Worm (Caenorhabditis elegans): ENCODE measurements around the gene cal-3.

cal-3 gene

DNA sequence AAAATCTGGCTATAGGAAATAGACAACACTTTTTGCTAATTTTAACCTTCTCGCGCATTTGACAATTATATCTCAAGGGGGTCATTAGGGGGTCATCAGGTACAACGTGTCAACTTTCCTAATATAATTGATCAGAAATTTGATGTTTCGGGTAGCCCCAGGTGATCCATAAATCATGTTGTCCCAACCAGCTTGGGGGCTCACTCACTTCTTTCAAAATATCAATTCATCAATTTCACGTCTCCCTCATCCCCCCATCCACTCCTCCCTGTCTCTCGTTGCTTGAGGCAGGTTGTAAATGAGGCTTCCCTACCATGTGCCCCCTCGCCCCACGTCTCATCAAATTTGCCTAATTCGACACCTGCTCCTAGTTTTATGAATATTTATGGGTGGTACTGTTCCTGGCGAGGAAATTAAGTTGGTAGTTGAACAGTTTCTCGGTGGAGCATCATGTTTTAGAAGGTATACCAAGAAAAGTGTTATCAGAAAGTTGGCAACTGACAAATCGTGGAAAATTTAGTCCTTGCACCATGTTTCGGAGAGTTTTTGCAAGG, 23.1 kb upstream of the cal-3 start:
- TF ChIP-seq W03F9.2 (tag; optimal IDR thresholded peaks at IDR 0.05) = no peak
- no peak for TF ChIP-seq dao-5 (tag; optimal IDR thresholded peaks at IDR 0.05)
- TF ChIP-seq him-1 (tag; optimal IDR thresholded peaks at IDR 0.05) = no peak

DNA sequence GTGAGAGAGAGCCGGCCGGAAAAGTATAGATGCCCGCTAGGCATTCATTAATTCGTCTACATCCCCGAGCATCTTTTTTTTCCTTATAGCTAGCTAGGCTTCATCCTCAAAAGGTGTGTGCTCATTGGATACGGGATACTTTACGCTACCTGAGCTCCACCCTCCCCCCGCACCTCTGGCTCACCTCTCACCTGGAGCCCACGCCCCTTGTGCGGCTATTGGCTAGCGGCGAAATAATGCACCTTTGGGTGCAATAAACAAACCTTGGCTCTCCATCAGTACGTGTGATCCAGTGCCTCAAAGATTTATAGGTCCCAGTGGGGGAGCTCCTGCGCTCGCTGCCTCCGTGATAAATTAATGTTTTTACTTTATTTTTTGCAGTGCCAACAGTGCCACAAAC, 21.2 kb upstream of the cal-3 start:
- no peak for TF ChIP-seq him-1 (tag; optimal IDR thresholded peaks at IDR 0.05)
- TF ChIP-seq dao-5 (tag; optimal IDR thresholded peaks at IDR 0.05) = no peak
- no peak for TF ChIP-seq W03F9.2 (tag; optimal IDR thresholded peaks at IDR 0.05)

DNA sequence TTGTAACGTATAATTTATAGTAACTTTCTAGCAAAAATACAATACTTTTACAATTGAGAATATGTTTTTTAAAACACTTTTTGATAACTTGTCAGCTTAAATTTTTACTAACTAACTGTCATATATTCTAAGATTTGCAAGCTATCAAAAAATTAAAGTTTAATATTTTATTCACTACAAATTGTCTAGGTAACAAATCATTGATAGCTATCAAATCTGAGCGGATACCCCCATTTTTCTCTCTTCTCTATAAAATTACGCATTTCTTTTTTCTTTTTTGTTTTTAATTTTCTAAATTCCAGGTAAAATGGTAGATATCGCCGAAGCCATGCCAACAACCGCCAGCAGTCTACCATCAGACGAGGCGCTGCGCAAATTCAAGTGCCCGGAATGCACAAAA, 20.6 kb upstream of the cal-3 start, which contains the start of gene zag-1:
zag-1 (plus strand) TSS at position 301 of the 400 bp plus-strand sequence.
- TF ChIP-seq dao-5 (tag; optimal IDR thresholded peaks at IDR 0.05) = no peak
- TF ChIP-seq him-1 (tag; optimal IDR thresholded peaks at IDR 0.05) = no peak
- TF ChIP-seq W03F9.2 (tag; optimal IDR thresholded peaks at IDR 0.05) = no peak

DNA sequence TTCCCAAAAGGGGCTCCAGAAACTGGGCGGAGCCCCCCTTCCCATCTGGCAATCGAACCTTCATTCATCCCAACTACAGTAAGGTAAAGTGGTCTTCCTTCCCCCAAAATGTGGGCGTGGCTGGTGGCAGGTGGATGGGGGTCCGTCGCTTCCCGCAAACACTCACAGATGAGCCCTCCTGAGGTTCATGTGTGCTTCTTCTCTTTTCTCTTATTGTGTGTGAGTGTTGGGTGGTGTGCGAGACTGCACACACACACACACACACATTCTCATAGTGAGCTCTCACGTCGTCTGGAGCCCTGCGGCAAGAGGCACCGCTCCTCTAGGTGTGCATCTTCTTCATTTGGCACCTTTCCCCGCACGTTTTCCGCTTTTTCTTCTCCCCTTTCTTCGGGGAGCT, 19.6 kb upstream of the cal-3 start:
- TF ChIP-seq him-1 (tag; optimal IDR thresholded peaks at IDR 0.05) (no peak), dao-5 (tag; optimal IDR thresholded peaks at IDR 0.05) (no peak), W03F9.2 (tag; optimal IDR thresholded peaks at IDR 0.05) (no peak)

DNA sequence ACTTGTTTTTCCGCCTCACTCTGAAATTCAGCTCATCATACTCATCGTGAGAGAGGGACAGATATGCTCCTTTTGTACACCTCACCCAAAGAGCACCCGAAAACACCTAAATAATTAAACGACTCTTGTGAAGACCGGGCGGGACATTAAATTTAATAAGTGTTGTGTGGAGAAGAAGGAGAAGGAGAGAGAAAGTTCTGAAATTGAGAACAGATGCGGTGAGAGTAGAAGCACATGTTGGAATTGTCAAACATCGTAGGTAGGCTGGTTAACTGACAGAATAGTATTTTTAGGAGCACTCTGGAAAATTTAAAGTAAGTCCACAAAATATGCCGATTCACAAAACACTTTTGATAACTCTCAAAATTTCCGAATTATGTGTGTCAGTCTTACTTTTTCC, 18.6 kb upstream of the cal-3 start:
- TF ChIP-seq dao-5 (tag; optimal IDR thresholded peaks at IDR 0.05) (no peak), W03F9.2 (tag; optimal IDR thresholded peaks at IDR 0.05) (no peak), him-1 (tag; optimal IDR thresholded peaks at IDR 0.05) (no peak)

DNA sequence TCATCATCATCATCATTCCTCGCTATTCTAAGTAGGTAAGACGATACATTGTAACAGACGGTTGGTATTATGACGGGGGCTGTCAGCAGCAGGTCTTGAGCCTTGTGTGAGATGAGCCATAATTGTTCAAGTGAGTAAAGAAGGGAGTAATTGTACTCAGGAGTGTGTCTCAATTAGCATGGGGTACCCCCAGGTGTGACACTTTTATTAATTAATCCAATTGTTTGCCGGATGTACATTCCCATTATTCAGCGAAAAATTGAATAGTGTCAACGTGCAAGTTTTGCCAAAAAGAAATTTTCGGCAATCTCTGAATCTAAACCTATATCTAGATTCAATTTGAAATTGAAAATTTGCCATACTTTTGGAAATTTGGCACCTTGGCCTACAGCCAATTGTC, 14.0 kb upstream of the cal-3 start:
- no peak for TF ChIP-seq him-1 (tag; optimal IDR thresholded peaks at IDR 0.05)
- TF ChIP-seq dao-5 (tag; optimal IDR thresholded peaks at IDR 0.05) = no peak
- no peak for TF ChIP-seq W03F9.2 (tag; optimal IDR thresholded peaks at IDR 0.05)

DNA sequence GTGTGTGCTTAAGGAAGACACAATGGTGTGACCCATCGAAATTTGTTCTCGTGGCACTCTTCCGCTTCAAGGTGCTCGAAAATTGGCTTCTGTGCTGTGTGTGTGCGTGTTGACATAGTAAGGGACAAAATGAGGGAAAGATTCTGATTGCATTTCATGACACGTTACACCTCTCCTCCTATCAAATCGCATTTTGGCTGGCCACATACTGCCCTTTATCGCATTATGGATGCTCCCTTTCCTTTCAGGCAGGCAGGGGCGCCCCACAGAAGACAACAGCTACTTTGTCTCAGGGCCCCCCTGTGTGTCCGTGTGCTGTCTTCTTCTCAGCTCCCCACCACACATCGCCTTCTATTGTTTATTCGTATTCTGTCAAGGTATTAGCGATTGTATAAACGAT, 12.5 kb upstream of the cal-3 start:
- TF ChIP-seq dao-5 (tag; optimal IDR thresholded peaks at IDR 0.05) (no peak), him-1 (tag; optimal IDR thresholded peaks at IDR 0.05) (no peak), W03F9.2 (tag; optimal IDR thresholded peaks at IDR 0.05) (no peak)

DNA sequence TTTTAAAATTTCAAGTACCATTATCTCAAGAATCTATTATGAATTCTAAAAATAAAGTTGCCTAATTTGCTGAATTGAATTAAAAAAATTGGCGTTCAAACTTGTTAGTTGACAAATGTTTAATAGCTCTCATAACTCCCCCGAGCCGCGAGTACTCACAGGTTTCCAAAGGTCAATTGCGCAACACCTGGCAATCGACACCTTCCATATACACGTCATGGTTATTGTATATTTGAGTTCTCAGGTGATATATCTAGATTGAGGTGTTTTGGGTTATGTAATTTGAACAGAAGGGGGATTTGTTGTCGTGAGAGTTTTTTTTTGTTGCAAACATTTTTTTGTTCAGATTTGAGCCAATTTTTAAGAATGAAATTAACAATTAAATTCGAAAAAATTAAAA, 9.6 kb upstream of the cal-3 start:
- TF ChIP-seq dao-5 (tag; optimal IDR thresholded peaks at IDR 0.05) (no peak), him-1 (tag; optimal IDR thresholded peaks at IDR 0.05) (no peak), W03F9.2 (tag; optimal IDR thresholded peaks at IDR 0.05) (no peak)

DNA sequence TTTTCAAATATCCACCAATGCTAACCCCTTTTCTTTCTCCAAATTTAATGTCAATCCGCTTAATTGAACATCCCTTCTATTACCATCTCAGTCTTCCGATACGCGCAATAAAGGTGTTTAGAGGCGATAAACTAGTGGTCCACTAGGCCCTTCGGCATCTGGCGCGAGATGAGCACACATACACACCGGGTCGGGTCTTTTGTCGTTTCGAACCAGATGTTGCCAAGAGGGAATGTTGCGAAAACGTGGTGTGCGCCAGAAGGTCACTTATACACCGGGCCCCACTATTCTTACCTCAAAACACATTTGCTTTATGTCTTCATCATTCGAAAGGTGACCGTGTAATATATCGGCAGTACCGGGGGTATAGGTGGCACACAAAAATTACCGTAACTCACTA, 9.0 kb upstream of the cal-3 start:
- TF ChIP-seq him-1 (tag; optimal IDR thresholded peaks at IDR 0.05) (no peak), dao-5 (tag; optimal IDR thresholded peaks at IDR 0.05) (no peak), W03F9.2 (tag; optimal IDR thresholded peaks at IDR 0.05) (no peak)

DNA sequence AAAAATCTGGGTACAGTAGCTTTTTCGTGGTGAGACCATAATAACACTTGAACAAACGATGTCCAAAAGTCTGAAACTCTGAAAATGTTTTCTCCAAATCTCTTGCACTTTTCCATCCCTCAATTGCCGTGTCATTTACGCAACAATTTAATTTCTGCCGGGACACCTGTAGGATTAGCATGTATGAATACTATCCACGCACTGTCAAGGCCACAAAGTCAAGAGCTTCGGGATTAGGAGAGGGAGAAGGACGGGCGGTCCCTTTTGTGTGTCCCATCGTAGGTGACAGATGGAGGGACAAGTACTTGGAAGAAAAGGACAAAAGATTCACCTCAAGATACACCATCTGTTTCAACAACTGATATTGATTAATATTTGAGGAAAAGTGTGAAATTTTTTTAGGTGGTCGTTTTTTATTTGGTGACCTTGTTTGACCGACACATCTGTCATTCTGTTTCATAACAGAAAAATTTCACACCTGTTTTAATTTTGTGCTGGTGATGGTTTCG, 8.1 kb upstream of the cal-3 start:
- TF ChIP-seq dao-5 (tag; optimal IDR thresholded peaks at IDR 0.05) = no peak
- no peak for TF ChIP-seq W03F9.2 (tag; optimal IDR thresholded peaks at IDR 0.05)
- TF ChIP-seq him-1 (tag; optimal IDR thresholded peaks at IDR 0.05) = no peak

DNA sequence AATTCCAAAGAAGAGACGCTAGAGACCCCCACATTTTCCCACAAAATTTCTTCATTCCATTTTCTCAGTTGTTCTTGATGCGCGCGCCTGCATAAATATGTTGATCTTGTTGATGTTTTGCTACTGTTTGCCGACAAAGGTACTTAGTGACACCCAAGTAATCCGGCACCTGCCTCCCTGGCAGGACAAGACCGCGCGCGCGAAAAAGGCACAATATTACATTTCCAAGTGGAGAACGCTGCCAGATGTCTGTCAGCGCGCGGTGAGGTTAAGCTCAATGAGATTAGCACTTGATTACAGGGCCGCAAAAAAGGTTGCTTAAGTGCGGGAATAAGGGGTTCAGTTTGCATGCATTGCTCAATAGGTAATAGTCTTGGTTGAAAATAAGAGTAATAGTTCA, 6.6 kb upstream of the cal-3 start:
- no peak for TF ChIP-seq him-1 (tag; optimal IDR thresholded peaks at IDR 0.05)

DNA sequence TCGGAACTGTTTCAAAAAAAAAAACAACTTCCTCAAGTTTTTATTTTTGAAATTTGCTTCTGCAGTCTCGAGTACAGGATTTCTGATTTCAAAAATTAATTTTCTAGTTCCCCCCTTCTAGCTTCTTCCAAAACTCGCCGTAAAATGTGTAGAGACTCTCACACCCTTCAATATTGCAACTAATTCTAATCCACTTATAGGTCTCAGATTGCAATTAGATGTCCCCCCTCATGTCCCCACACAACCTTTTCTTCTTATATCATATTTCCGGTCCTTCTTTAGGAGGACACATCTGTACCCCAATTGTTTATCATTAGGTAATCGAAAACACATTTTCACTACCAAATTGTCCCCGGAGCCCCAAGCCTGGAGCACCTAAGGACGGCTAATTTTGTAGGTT, 5.5 kb upstream of the cal-3 start:
- TF ChIP-seq W03F9.2 (tag; optimal IDR thresholded peaks at IDR 0.05) (no peak), him-1 (tag; optimal IDR thresholded peaks at IDR 0.05) (no peak), dao-5 (tag; optimal IDR thresholded peaks at IDR 0.05) (no peak)

DNA sequence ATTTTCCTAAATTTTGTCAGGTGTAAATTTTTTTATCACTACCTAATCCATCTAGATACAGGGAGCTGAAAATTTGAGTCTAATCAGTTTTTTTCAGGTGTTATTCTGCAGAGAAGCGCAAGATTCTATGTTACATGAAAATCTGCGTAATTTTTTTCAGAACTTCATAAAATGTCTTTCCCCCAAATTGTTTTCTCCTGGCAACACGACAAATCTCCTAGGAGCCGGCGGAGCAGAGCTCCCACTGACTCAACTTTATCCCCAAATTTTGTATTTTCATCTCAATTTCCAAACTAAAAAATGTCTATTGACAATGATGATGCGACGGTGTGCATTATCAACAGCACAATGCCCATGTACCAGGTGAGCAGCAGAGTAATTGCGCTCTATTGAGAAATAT, 4.5 kb upstream of the cal-3 start, which contains the start of gene F28F9.2:
F28F9.2 (plus strand) TSS at position 301 of the 400 bp plus-strand sequence.
- no peak for TF ChIP-seq dao-5 (tag; optimal IDR thresholded peaks at IDR 0.05)

DNA sequence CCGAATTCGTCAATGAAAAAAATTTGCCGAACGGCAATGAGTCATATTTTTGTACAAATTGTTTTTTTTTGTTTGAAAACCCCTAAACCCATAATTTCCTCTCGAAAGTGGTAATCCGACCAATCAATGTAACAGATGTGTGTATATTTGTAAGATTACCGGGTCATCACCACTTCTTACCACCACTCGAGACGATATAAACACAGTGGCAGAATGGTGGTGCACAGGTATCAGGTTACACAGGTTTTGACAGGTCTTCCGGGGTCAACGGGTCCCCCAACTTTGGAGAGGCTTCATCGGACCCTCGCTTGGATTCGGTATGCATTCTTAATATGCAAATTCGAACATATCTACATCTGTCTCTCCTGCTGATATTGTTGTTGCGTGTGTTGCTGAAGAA, 3.7 kb upstream of the cal-3 start:
- TF ChIP-seq dao-5 (tag; optimal IDR thresholded peaks at IDR 0.05) (no peak), him-1 (tag; optimal IDR thresholded peaks at IDR 0.05) (no peak), W03F9.2 (tag; optimal IDR thresholded peaks at IDR 0.05) (no peak)

DNA sequence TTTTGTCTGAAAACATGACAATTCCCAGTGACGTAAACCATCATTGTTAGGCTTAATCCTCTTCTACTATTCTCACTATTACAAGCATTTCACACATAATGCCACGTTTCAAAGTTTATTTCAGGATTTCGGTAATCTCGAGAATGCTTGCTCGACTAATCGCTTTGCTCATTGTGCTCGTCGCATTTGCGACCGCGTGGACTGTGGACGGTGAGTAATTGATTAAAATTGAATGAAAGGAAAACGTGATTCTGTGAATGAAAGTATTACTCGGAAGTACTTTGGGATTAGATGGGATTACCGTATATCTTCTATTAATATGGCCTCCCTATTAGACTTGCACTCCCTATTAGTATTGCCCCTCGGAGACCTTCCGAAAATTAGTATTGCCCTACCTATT, 1.2 kb downstream of the cal-3 start:
- TF ChIP-seq dao-5 (tag; optimal IDR thresholded peaks at IDR 0.05) = no peak
- no peak for TF ChIP-seq him-1 (tag; optimal IDR thresholded peaks at IDR 0.05)
- TF ChIP-seq W03F9.2 (tag; optimal IDR thresholded peaks at IDR 0.05) = no peak
